Fruit fly (Drosophila melanogaster) whole organism, embryonic: ENCODE data around the gene CG9626.

Experiments
- BEAF-32 ChIP-seq: fragments of 200-800 bp; sonication (Bioruptor generic); optimal IDR thresholded peaks from 3 replicates; lab custom pipeline; 2017; ENCODE audit warnings: missing biosample characterization, missing genetic modification characterization, mild to moderate bottlenecking, moderate library complexity, missing genetic modification reagents
- BtbVII ChIP-seq: fragments of 200-800 bp; sonication (Bioruptor generic); optimal IDR thresholded peaks from 3 replicates; lab custom pipeline; 2017; ENCODE audit warnings: missing biosample characterization, mild to moderate bottlenecking, missing genetic modification characterization
- CG10654 ChIP-seq: fragments of 200-800 bp; sonication (Bioruptor generic); optimal IDR thresholded peaks from 2 replicates; lab custom pipeline; 2016; ENCODE audit warnings: missing biosample characterization, missing genetic modification characterization
- CG11560 ChIP-seq: fragments of 200-800 bp; sonication (Bioruptor generic); IDR thresholded peaks from 3 replicates; pipeline ENCODE4 v1.3.6; 2022; ENCODE audit warnings: missing biosample characterization, missing genetic modification characterization
- CG11695 ChIP-seq: fragments of 200-800 bp; sonication (Bioruptor generic); IDR thresholded peaks from 3 replicates; pipeline ENCODE4 v1.3.6; 2022; ENCODE audit warnings: missing biosample characterization, missing genetic modification characterization
- CG12391 ChIP-seq: fragments of 200-800 bp; sonication (Bioruptor generic); optimal IDR thresholded peaks from 3 replicates; lab custom pipeline; 2018; ENCODE audit warnings: missing biosample characterization, mild to moderate bottlenecking, missing genetic modification characterization, moderate library complexity
- CG13296 ChIP-seq: fragments of 200-800 bp; sonication (Bioruptor generic); optimal IDR thresholded peaks from 3 replicates; lab custom pipeline; 2018; ENCODE audit warnings: missing biosample characterization, mild to moderate bottlenecking, missing genetic modification characterization
- CG14014 ChIP-seq: fragments of 200-800 bp; sonication (Bioruptor generic); IDR thresholded peaks from 2 replicates; pipeline ENCODE4 v1.3.6; 2022; ENCODE audit warnings: missing biosample characterization, missing genetic modification characterization
- CG1603 ChIP-seq: fragments of 200-800 bp; sonication (Bioruptor generic); optimal IDR thresholded peaks from 2 replicates; lab custom pipeline; 2019; ENCODE audit warnings: missing biosample characterization, mild to moderate bottlenecking, missing genetic modification characterization, moderate library complexity
- CG1647 ChIP-seq: fragments of 200-800 bp; sonication (Bioruptor generic); optimal IDR thresholded peaks from 3 replicates; lab custom pipeline; 2016; ENCODE audit warnings: missing biosample characterization, missing genetic modification characterization
- CG17328 ChIP-seq: fragments of 200-800 bp; sonication (Bioruptor generic); IDR thresholded peaks from 2 replicates; pipeline ENCODE4 v1.3.6; 2022; ENCODE audit warnings: missing biosample characterization, missing genetic modification characterization
- CG18262 ChIP-seq: fragments of 200-800 bp; optimal IDR thresholded peaks from 3 replicates; lab custom pipeline; 2019; ENCODE audit warnings: missing biosample characterization, mild to moderate bottlenecking, missing genetic modification characterization, moderate library complexity
- CG2120 ChIP-seq: fragments of 200-800 bp; sonication (Bioruptor generic); optimal IDR thresholded peaks from 3 replicates; lab custom pipeline; 2016; ENCODE audit warnings: missing biosample characterization, missing genetic modification characterization
- CG2678 ChIP-seq: fragments of 200-800 bp; sonication (Bioruptor generic); optimal IDR thresholded peaks from 3 replicates; lab custom pipeline; 2019; ENCODE audit warnings: missing biosample characterization, mild to moderate bottlenecking, missing genetic modification characterization, moderate library complexity
- CG3281 ChIP-seq: fragments of 200-800 bp; sonication (Bioruptor generic); optimal IDR thresholded peaks from 3 replicates; lab custom pipeline; 2017; ENCODE audit warnings: missing biosample characterization, mild to moderate bottlenecking, missing genetic modification characterization
- CG3407 ChIP-seq: fragments of 200-800 bp; sonication (Bioruptor generic); optimal IDR thresholded peaks from 2 replicates; lab custom pipeline; 2018; ENCODE audit warnings: missing biosample characterization, mild to moderate bottlenecking, missing genetic modification characterization
- CG4404 ChIP-seq: fragments of 200-800 bp; sonication (Bioruptor generic); IDR thresholded peaks from 2 replicates; pipeline ENCODE4 v1.3.6; 2022; ENCODE audit warnings: missing biosample characterization, missing genetic modification characterization
- CG7357 ChIP-seq: fragments of 200-800 bp; sonication (Bioruptor generic); IDR thresholded peaks from 3 replicates; pipeline ENCODE4 v1.3.6; 2022; ENCODE audit warnings: missing biosample characterization, missing genetic modification characterization
- CG8290 ChIP-seq, 3 experiments: fragments of 200-800 bp; sonication (Bioruptor generic); optimal IDR thresholded peaks; 2 replicates each; lab custom pipeline; 2016 to 2019; ENCODE audit warnings: missing biosample characterization in 3 of 3, missing genetic modification characterization in 3 of 3, mild to moderate bottlenecking in 2 of 3, moderate library complexity in 1 of 3
- CG8478 ChIP-seq: fragments of >200 bp; optimal IDR thresholded peaks from 2 replicates; lab custom pipeline; 2018
- CoRest ChIP-seq: fragments of 200-800 bp; sonication (Bioruptor generic); optimal IDR thresholded peaks from 3 replicates; lab custom pipeline; 2018; ENCODE audit warnings: missing biosample characterization, mild to moderate bottlenecking, missing genetic modification characterization, moderate library complexity
- Elba2 ChIP-seq: fragments of 200-800 bp; sonication (Bioruptor generic); optimal IDR thresholded peaks from 3 replicates; lab custom pipeline; 2016; ENCODE audit warnings: missing biosample characterization, missing genetic modification characterization
- HLHmδ ChIP-seq: fragments of 200-800 bp; sonication (Bioruptor generic); optimal IDR thresholded peaks from 2 replicates; lab custom pipeline; 2018; ENCODE audit warnings: missing biosample characterization, mild to moderate bottlenecking, missing genetic modification characterization, moderate library complexity
- HmgZ ChIP-seq: fragments of 200-800 bp; sonication (Bioruptor generic); optimal IDR thresholded peaks from 2 replicates; lab custom pipeline; 2018; ENCODE audit warnings: missing biosample characterization, mild to moderate bottlenecking, missing genetic modification characterization
- Hmr ChIP-seq: fragments of 200-800 bp; sonication (Bioruptor generic); optimal IDR thresholded peaks from 3 replicates; lab custom pipeline; 2017; ENCODE audit warnings: mild to moderate bottlenecking, missing biosample characterization, missing genetic modification reagents, missing genetic modification characterization
- Mrtf ChIP-seq: fragments of 200-800 bp; sonication (Bioruptor generic); IDR thresholded peaks from 3 replicates; pipeline ENCODE4 v1.3.6; 2022; ENCODE audit warnings: missing biosample characterization, missing genetic modification characterization
- NfI ChIP-seq: fragments of 200-800 bp; sonication (Bioruptor generic); optimal IDR thresholded peaks from 3 replicates; lab custom pipeline; 2018; ENCODE audit warnings: missing biosample characterization, mild to moderate bottlenecking, missing genetic modification characterization, moderate library complexity
- Pdp1 ChIP-seq, 2 experiments: fragments of 200-800 bp; sonication (Bioruptor generic); optimal IDR thresholded peaks; 3 replicates each; lab custom pipeline; 2016; ENCODE audit warnings: missing biosample characterization in 2 of 2, missing genetic modification characterization in 2 of 2, mild to moderate bottlenecking in 1 of 2, moderate library complexity in 1 of 2
- Xrp1 ChIP-seq: fragments of 200-800 bp; sonication (Bioruptor generic); IDR thresholded peaks from 2 replicates; pipeline ENCODE4 v1.3.6; 2022; ENCODE audit warnings: missing biosample characterization, missing genetic modification characterization
- caup ChIP-seq: fragments of 200-800 bp; sonication (Bioruptor generic); optimal IDR thresholded peaks from 3 replicates; lab custom pipeline; 2017; ENCODE audit warnings: missing biosample characterization, mild to moderate bottlenecking, missing genetic modification characterization, moderate library complexity; ENCODE audit not compliant: severe bottlenecking
- crc ChIP-seq: fragments of 200-800 bp; sonication (Bioruptor generic); optimal IDR thresholded peaks from 2 replicates; lab custom pipeline; 2016; ENCODE audit warnings: missing biosample characterization, missing genetic modification characterization
- cwo ChIP-seq: fragments of 200-800 bp; sonication (Bioruptor generic); optimal IDR thresholded peaks from 3 replicates; lab custom pipeline; 2017; ENCODE audit warnings: missing biosample characterization, missing genetic modification characterization, mild to moderate bottlenecking, moderate library complexity, missing genetic modification reagents
- emc ChIP-seq: fragments of 200-800 bp; sonication (Bioruptor generic); optimal IDR thresholded peaks from 2 replicates; lab custom pipeline; 2016; ENCODE audit warnings: missing biosample characterization, missing genetic modification characterization
- fd96Cb ChIP-seq: fragments of 200-800 bp; sonication (Bioruptor generic); optimal IDR thresholded peaks from 2 replicates; lab custom pipeline; 2018; ENCODE audit warnings: missing biosample characterization, mild to moderate bottlenecking, missing genetic modification characterization, moderate library complexity
- gem ChIP-seq: fragments of 200-800 bp; sonication (Bioruptor generic); optimal IDR thresholded peaks from 2 replicates; lab custom pipeline; 2019; ENCODE audit warnings: missing biosample characterization, mild to moderate bottlenecking, missing genetic modification characterization, moderate library complexity
- grau ChIP-seq: fragments of 200-800 bp; optimal IDR thresholded peaks from 3 replicates; lab custom pipeline; 2019; ENCODE audit warnings: missing biosample characterization, mild to moderate bottlenecking, missing genetic modification characterization, moderate library complexity
- jigr1 ChIP-seq: fragments of 200-800 bp; sonication (Bioruptor generic); IDR thresholded peaks from 3 replicates; pipeline ENCODE4 v1.3.6; 2022; ENCODE audit warnings: missing biosample characterization, missing genetic modification characterization
- jing ChIP-seq: fragments of 200-800 bp; sonication (Bioruptor generic); optimal IDR thresholded peaks from 2 replicates; lab custom pipeline; 2018; ENCODE audit warnings: missing biosample characterization, mild to moderate bottlenecking, missing genetic modification characterization
- lilli ChIP-seq: fragments of 200-800 bp; sonication (Bioruptor generic); optimal IDR thresholded peaks from 3 replicates; lab custom pipeline; 2016; ENCODE audit warnings: missing biosample characterization, missing genetic modification characterization
- mam ChIP-seq: fragments of 200-800 bp; sonication (Bioruptor generic); optimal IDR thresholded peaks from 3 replicates; lab custom pipeline; 2016; ENCODE audit warnings: missing biosample characterization, missing genetic modification characterization
- oc ChIP-seq: fragments of 200-800 bp; sonication (Bioruptor generic); optimal IDR thresholded peaks from 2 replicates; lab custom pipeline; 2018; ENCODE audit warnings: missing biosample characterization, mild to moderate bottlenecking, missing genetic modification characterization, moderate library complexity
- pb ChIP-seq: fragments of 200-800 bp; sonication (Bioruptor generic); optimal IDR thresholded peaks from 3 replicates; lab custom pipeline; 2016; ENCODE audit warnings: missing biosample characterization, missing genetic modification characterization
- pho ChIP-seq: fragments of 200-800 bp; sonication (Bioruptor generic); optimal IDR thresholded peaks from 2 replicates; lab custom pipeline; 2016; ENCODE audit warnings: missing biosample characterization, missing genetic modification characterization
- phol ChIP-seq: fragments of 200-800 bp; sonication (Bioruptor generic); optimal IDR thresholded peaks from 3 replicates; lab custom pipeline; 2018; ENCODE audit warnings: missing biosample characterization, mild to moderate bottlenecking, missing genetic modification characterization, moderate library complexity
- pros ChIP-seq: fragments of 200-800 bp; sonication (Bioruptor generic); optimal IDR thresholded peaks from 3 replicates; lab custom pipeline; 2019; ENCODE audit warnings: missing biosample characterization, mild to moderate bottlenecking, missing genetic modification characterization, moderate library complexity
- sd ChIP-seq: fragments of 200-800 bp; sonication (Bioruptor generic); optimal IDR thresholded peaks from 3 replicates; lab custom pipeline; 2018; ENCODE audit warnings: missing biosample characterization, mild to moderate bottlenecking, missing genetic modification characterization, moderate library complexity
- sisA ChIP-seq: fragments of 200-800 bp; sonication (Bioruptor generic); IDR thresholded peaks from 2 replicates; pipeline ENCODE4 v1.3.6; 2022; ENCODE audit warnings: missing biosample characterization, missing genetic modification characterization
- trem ChIP-seq: fragments of 200-800 bp; optimal IDR thresholded peaks from 3 replicates; lab custom pipeline; 2019; ENCODE audit warnings: missing biosample characterization, mild to moderate bottlenecking, missing genetic modification characterization, moderate library complexity
- vvl ChIP-seq: fragments of 200-800 bp; sonication (Bioruptor generic); IDR thresholded peaks from 2 replicates; pipeline ENCODE4 v1.3.6; 2022; ENCODE audit warnings: missing biosample characterization, missing genetic modification characterization

Gene CG9626

DNA sequence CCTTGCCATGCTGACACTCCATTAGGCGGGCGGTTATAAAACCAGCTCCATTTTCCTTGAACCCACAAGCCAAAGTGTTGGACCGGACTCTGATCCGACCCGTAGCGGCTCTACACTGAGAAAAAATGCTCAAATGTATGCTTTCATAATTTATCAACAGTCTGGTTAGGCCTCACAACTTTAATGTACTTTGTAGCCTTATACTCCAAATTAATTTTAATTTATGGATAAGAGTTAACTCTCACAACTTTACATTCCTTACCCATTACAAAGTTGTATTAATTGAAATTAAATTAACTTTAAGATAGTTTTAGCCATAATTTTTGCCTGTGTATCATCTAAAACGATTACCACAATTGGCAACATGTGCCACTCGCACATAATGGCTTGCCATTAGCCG lies 44.7 kb downstream of the CG9626 start (continued):
- no peak for TF ChIP-seq emc (GFP tag; lab: Kevin White, UChicago)
- no peak for TF ChIP-seq CG8478 (lab: Kevin White, UChicago)
- no peak for TF ChIP-seq jigr1 (GFP tag; lab: Robert Waterston, UW)
- no peak for TF ChIP-seq CG8290 (GFP tag; optimal IDR thresholded peaks at IDR 0.05; lab: Kevin White, UChicago)
- TF ChIP-seq CG8290 (tag; optimal IDR thresholded peaks at IDR 0.05; lab: Kevin White, UChicago) = peak in 1 of 2 experiments; percentile 13
- no peak for TF ChIP-seq Elba2 (GFP tag; lab: Kevin White, UChicago)
- TF ChIP-seq trem (tag; lab: Kevin White, UChicago) = no peak
- peak; percentile 31 for TF ChIP-seq caup (GFP tag; lab: Kevin White, UChicago)
- TF ChIP-seq CG14014 (GFP tag; lab: Robert Waterston, UW) = no peak
- TF ChIP-seq lilli (GFP tag; lab: Kevin White, UChicago) = peak; percentile 25
- TF ChIP-seq CG13296 (GFP tag; lab: Kevin White, UChicago) = peak; percentile 34
- no peak; the same call in 1 of the 2 replicates for TF ChIP-seq sisA (GFP tag; lab: Robert Waterston, UW)
- 0 out of 2 replicates have a peak, but pooled peaks have one; percentile 17 for TF ChIP-seq CG4404 (GFP tag; lab: Robert Waterston, UW)
- TF ChIP-seq CG7357 (GFP tag; lab: Robert Waterston, UW) = 0 out of 3 replicates have a peak, but pooled peaks have one; percentile 31
- TF ChIP-seq mam (GFP tag; lab: Kevin White, UChicago) = peak; percentile 12
- peak; percentile 27 for TF ChIP-seq fd96Cb (tag; lab: Kevin White, UChicago)
- TF ChIP-seq HmgZ (tag; lab: Kevin White, UChicago) = peak; percentile 2
- peak; percentile 61 for TF ChIP-seq CG2120 (GFP tag; lab: Kevin White, UChicago)
- no peak for TF ChIP-seq jing (GFP tag; lab: Kevin White, UChicago)
- TF ChIP-seq CG1603 (tag; lab: Kevin White, UChicago) = peak; percentile 11
- TF ChIP-seq grau (tag; lab: Kevin White, UChicago) = peak; percentile 54
- TF ChIP-seq CG17328 (GFP tag; lab: Robert Waterston, UW) = no peak
- peak; percentile 42; the same call in 1 of the 3 replicates for TF ChIP-seq CG11695 (GFP tag; lab: Robert Waterston, UW)
- TF ChIP-seq phol (tag; lab: Kevin White, UChicago) = peak; percentile 33
- no peak for TF ChIP-seq crc (GFP tag; lab: Kevin White, UChicago)
- TF ChIP-seq Xrp1 = no peak
- TF ChIP-seq pho = no peak
- peak in 1 of 2 experiments; percentile 21 for TF ChIP-seq Pdp1 (GFP tag; optimal IDR thresholded peaks at IDR 0.05; lab: Kevin White, UChicago)
- TF ChIP-seq CG12391 = no peak
- TF ChIP-seq CG3407 (GFP tag; lab: Kevin White, UChicago) = no peak
- TF ChIP-seq CG11560 (tag; lab: Robert Waterston, UW) = 0 out of 3 replicates have a peak, but pooled peaks have one; percentile 32
- peak; percentile 58 for TF ChIP-seq Hmr (GFP tag; lab: Kevin White, UChicago)
- peak; percentile 65 for TF ChIP-seq gem (tag; lab: Kevin White, UChicago)
- TF ChIP-seq CG18262 = peak; percentile 6
- TF ChIP-seq BEAF-32 (GFP tag; lab: Kevin White, UChicago) = no peak
- peak; percentile 41 for TF ChIP-seq cwo (GFP tag; lab: Kevin White, UChicago)

DNA sequence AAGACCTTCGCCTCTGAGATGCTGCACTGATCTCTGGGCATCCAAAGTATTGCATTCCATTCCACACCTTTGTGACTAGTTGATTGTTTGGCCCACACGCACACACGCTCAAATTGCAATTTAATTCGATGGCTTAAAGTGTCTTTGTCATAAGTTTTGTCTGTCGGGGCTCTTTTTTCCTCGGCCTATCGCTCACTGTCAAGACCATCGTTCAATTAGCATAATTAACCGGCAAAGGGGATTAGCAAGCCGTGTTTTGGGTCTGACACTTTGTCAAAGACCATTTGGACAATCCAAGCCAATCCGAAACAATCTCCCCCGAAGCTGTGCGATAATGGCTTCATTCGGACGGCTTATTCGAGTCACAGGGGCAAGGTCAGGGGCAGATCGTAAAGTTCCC lies 46.4 kb downstream of the CG9626 start:
- TF ChIP-seq Pdp1 (GFP tag; optimal IDR thresholded peaks at IDR 0.05; lab: Kevin White, UChicago) (peak in 1 of 2 experiments; percentile 7), sd (tag; lab: Kevin White, UChicago) (peak; percentile 52), pb (GFP tag; lab: Kevin White, UChicago) (no peak), CG10654 (GFP tag; lab: Kevin White, UChicago) (no peak), pho (no peak), BtbVII (GFP tag; lab: Kevin White, UChicago) (no peak), NfI (GFP tag; lab: Kevin White, UChicago) (no peak), oc (peak; percentile 78), CG1603 (tag; lab: Kevin White, UChicago) (no peak), CG8478 (lab: Kevin White, UChicago) (no peak), CG17328 (GFP tag; lab: Robert Waterston, UW) (no peak), emc (GFP tag; lab: Kevin White, UChicago) (no peak), CG2678 (tag; lab: Kevin White, UChicago) (no peak), HLHmδ (GFP tag; lab: Kevin White, UChicago) (no peak), CoRest (no peak), vvl (GFP tag; lab: Robert Waterston, UW) (peak; percentile 14; the same call in 1 of the 2 replicates), pros (peak; percentile 2), CG3281 (GFP tag; lab: Kevin White, UChicago) (no peak), Mrtf (GFP tag; lab: Robert Waterston, UW) (no peak), CG1647 (GFP tag; lab: Kevin White, UChicago) (no peak)
